Worm (Caenorhabditis elegans) whole organism, L4/young adult: Measurements from ENCODE around the gene rpoa-12.

ENCODE experiments used
- W03F9.2 ChIP-seq: fragments of 150-350 bp; optimal IDR thresholded peaks from 2 replicates; lab custom pipeline; 2014; ENCODE audit warnings: missing biosample characterization, missing genetic modification characterization
- dao-5 ChIP-seq: sonication (generic microtip); optimal IDR thresholded peaks from 2 replicates; lab custom pipeline; 2016; ENCODE audit warnings: missing genotype, missing genetic modification characterization, moderate library complexity, missing compliant biosample characterization
- him-1 ChIP-seq: sonication (generic microtip); optimal IDR thresholded peaks from 2 replicates; lab custom pipeline; 2016; ENCODE audit warnings: missing genotype, missing genetic modification reagents, missing genetic modification characterization, missing compliant biosample characterization

Gene rpoa-12

ce11 chrV:14446453-14446852 is 23.3 kb upstream of the rpoa-12 start:
- TF ChIP-seq dao-5 (tag; lab: Kevin White, UChicago) (no peak), him-1 (tag; lab: Kevin White, UChicago) (no peak), W03F9.2 (tag; lab: Kevin White, UChicago) (no peak)

ce11 chrV:14440841-14441240 is 17.7 kb upstream of the rpoa-12 start, which contains the start of gene F23B12.4:
F23B12.4 (plus strand) TSS chrV:14441141.
- TF ChIP-seq him-1 (tag; lab: Kevin White, UChicago) (no peak), W03F9.2 (tag; lab: Kevin White, UChicago) (no peak), dao-5 (tag; lab: Kevin White, UChicago) (no peak)

ce11 chrV:14439236-14439635 is 16.1 kb upstream of the rpoa-12 start:
- TF ChIP-seq him-1 (tag; lab: Kevin White, UChicago) (no peak), W03F9.2 (tag; lab: Kevin White, UChicago) (no peak), dao-5 (tag; lab: Kevin White, UChicago) (no peak)

ce11 chrV:14438099-14438739 is 15.1 kb upstream of the rpoa-12 start:
- TF ChIP-seq W03F9.2 (tag; lab: Kevin White, UChicago) (no peak), dao-5 (tag; lab: Kevin White, UChicago) (no peak), him-1 (tag; lab: Kevin White, UChicago) (no peak)

- no peak for TF ChIP-seq dao-5 (tag; lab: Kevin White, UChicago)
- no peak for TF ChIP-seq W03F9.2 (tag; lab: Kevin White, UChicago)
- TF ChIP-seq him-1 (tag; lab: Kevin White, UChicago) = no peak
These were observed 14.3 kb upstream of the rpoa-12 start for ce11 chrV:14437355-14437754.

ce11 chrV:14436195-14436594 is 13.1 kb upstream of the rpoa-12 start:
- TF ChIP-seq dao-5 (tag; lab: Kevin White, UChicago) = no peak
- TF ChIP-seq him-1 (tag; lab: Kevin White, UChicago) = no peak
- no peak for TF ChIP-seq W03F9.2 (tag; lab: Kevin White, UChicago)

- TF ChIP-seq dao-5 (tag; lab: Kevin White, UChicago) = no peak
- no peak for TF ChIP-seq him-1 (tag; lab: Kevin White, UChicago)
- no peak for TF ChIP-seq W03F9.2 (tag; lab: Kevin White, UChicago)
These were observed 10.5 kb upstream of the rpoa-12 start for ce11 chrV:14433584-14433983.

ce11 chrV:14432259-14432658 is 9.2 kb upstream of the rpoa-12 start, which contains the start of gene egl-1:
egl-1 (minus strand) TSS chrV:14432359.
- TF ChIP-seq him-1 (tag; lab: Kevin White, UChicago) = no peak

- TF ChIP-seq dao-5 (tag; lab: Kevin White, UChicago) (no peak), W03F9.2 (tag; lab: Kevin White, UChicago) (no peak), him-1 (tag; lab: Kevin White, UChicago) (no peak)
These were observed 5.8 kb upstream of the rpoa-12 start, which contains the start of gene F23B12.1 for ce11 chrV:14428865-14429264. F23B12.1 (plus strand) TSS chrV:14429165.

- TF ChIP-seq him-1 (tag; lab: Kevin White, UChicago) (no peak), dao-5 (tag; lab: Kevin White, UChicago) (no peak)
These were observed 4.1 kb upstream of the rpoa-12 start for ce11 chrV:14427069-14427825.

ce11 chrV:14426013-14426412 is 2.9 kb upstream of the rpoa-12 start:
- TF ChIP-seq W03F9.2 (tag; lab: Kevin White, UChicago) (no peak), him-1 (tag; lab: Kevin White, UChicago) (no peak), dao-5 (tag; lab: Kevin White, UChicago) (no peak)

ce11 chrV:14424958-14425492 is 1.9 kb upstream of the rpoa-12 start, which contains the start of gene rrsr-1:
rrsr-1 (minus strand) TSS chrV:14425008.
- TF ChIP-seq W03F9.2 (tag; lab: Kevin White, UChicago) = no peak
- TF ChIP-seq him-1 (tag; lab: Kevin White, UChicago) = no peak
- no peak for TF ChIP-seq dao-5 (tag; lab: Kevin White, UChicago)

ce11 chrV:14422317-14422716 is 787 bp downstream of the rpoa-12 start, which contains the start of gene pas-1:
pas-1 (minus strand) TSS chrV:14422618.
- TF ChIP-seq W03F9.2 (tag; lab: Kevin White, UChicago) (no peak), dao-5 (tag; lab: Kevin White, UChicago) (no peak), him-1 (tag; lab: Kevin White, UChicago) (no peak)
